Worm (Caenorhabditis elegans) whole organism, L4/young adult: Measurements from ENCODE around the gene F01D5.3.

Experiments used
- W03F9.2 ChIP-seq: fragments of 150-350 bp; optimal IDR thresholded peaks from 2 replicates; lab custom pipeline; 2014; ENCODE audit warnings: missing biosample characterization, missing genetic modification characterization
- him-1 ChIP-seq: sonication (generic microtip); optimal IDR thresholded peaks from 2 replicates; lab custom pipeline; 2016; ENCODE audit warnings: missing genotype, missing genetic modification reagents, missing genetic modification characterization, missing compliant biosample characterization

- TF ChIP-seq W03F9.2 (no peak), him-1 (tag; lab: Kevin White, UChicago) (no peak)
Observed at ce11 chrII:14049097-14049496, 49.2 kb upstream of the F01D5.3 start.
